Worm (Caenorhabditis elegans) whole organism, L3 larva: ENCODE results near the gene fbxb-46.
A peak's percentile ranks its signal among the peaks of the same experiment; 100 is the strongest.

Experiments
- R02D3.7 ChIP-seq: fragments of 150-350 bp; optimal IDR thresholded peaks from 2 replicates; lab custom pipeline; 2014; ENCODE audit warnings: missing biosample characterization, missing genetic modification characterization
- ZK546.5 ChIP-seq: sonication (generic microtip); optimal IDR thresholded peaks from 2 replicates; lab custom pipeline; 2017; ENCODE audit warnings: missing biosample characterization, missing genetic modification characterization
- aly-2 ChIP-seq: fragments of 150-350 bp; optimal IDR thresholded peaks from 2 replicates; lab custom pipeline; 2014; ENCODE audit warnings: missing biosample characterization, missing genetic modification characterization
- ceh-28 ChIP-seq: fragments of 150-350 bp; optimal IDR thresholded peaks from 2 replicates; lab custom pipeline; 2014; ENCODE audit warnings: missing biosample characterization, missing genetic modification reagents, missing genetic modification characterization
- ceh-82 ChIP-seq: fragments of 150-350 bp; optimal IDR thresholded peaks from 2 replicates; lab custom pipeline; 2014; ENCODE audit warnings: missing biosample characterization, missing genetic modification characterization
- ceh-9 ChIP-seq: sonication (generic microtip); optimal IDR thresholded peaks from 2 replicates; lab custom pipeline; 2018; ENCODE audit warnings: missing biosample characterization, missing genetic modification characterization
- daf-12 ChIP-seq: fragments of 150-350 bp; optimal IDR thresholded peaks from 2 replicates; lab custom pipeline; 2014; ENCODE audit warnings: missing biosample characterization, missing genetic modification reagents, missing genetic modification characterization
- egl-5 ChIP-seq: fragments of 150-350 bp; optimal IDR thresholded peaks from 2 replicates; lab custom pipeline; 2017; ENCODE audit warnings: missing biosample characterization, missing genetic modification reagents, missing genetic modification characterization, inconsistent platforms
- elt-2 ChIP-seq: sonication (generic microtip); optimal IDR thresholded peaks from 2 replicates; lab custom pipeline; 2016; ENCODE audit warnings: missing genetic modification reagents, mild to moderate bottlenecking, missing genetic modification characterization, missing compliant biosample characterization
- elt-3 ChIP-seq, 3 experiments: fragments of 150-350 bp in 1 of 3; sonication (generic microtip) in 2 of 3; optimal IDR thresholded peaks; 2 replicates in 2 of 3; 4 replicates in 1 of 3; lab custom pipeline; 2014 to 2017; ENCODE audit warnings: missing biosample characterization in 3 of 3, missing genetic modification characterization in 3 of 3
- hmg-11 ChIP-seq: sonication (generic microtip); optimal IDR thresholded peaks from 2 replicates; lab custom pipeline; 2016; ENCODE audit warnings: missing genetic modification characterization, missing compliant biosample characterization
- lin-39 ChIP-seq: fragments of 150-350 bp; optimal IDR thresholded peaks from 2 replicates; lab custom pipeline; 2018; ENCODE audit warnings: missing biosample characterization, missing genetic modification reagents, missing genetic modification characterization
- lsy-12 ChIP-seq: sonication (generic microtip); optimal IDR thresholded peaks from 2 replicates; lab custom pipeline; 2016; ENCODE audit warnings: mild to moderate bottlenecking, missing genetic modification characterization, missing compliant biosample characterization
- mdl-1 ChIP-seq: fragments of 150-350 bp; optimal IDR thresholded peaks from 2 replicates; lab custom pipeline; 2014; ENCODE audit warnings: missing biosample characterization, missing genetic modification characterization
- mml-1 ChIP-seq: fragments of 150-350 bp; sonication (generic microtip); optimal IDR thresholded peaks from 3 replicates; lab custom pipeline; 2014; ENCODE audit warnings: missing biosample characterization, missing genetic modification characterization
- nfya-1 ChIP-seq: sonication (generic microtip); optimal IDR thresholded peaks from 2 replicates; lab custom pipeline; 2017; ENCODE audit warnings: missing genetic modification characterization, mild to moderate bottlenecking, missing compliant biosample characterization, antibody characterized with exemption, moderate library complexity; ENCODE audit not compliant: insufficient read depth
- nhr-11 ChIP-seq: fragments of 150-350 bp; optimal IDR thresholded peaks from 2 replicates; lab custom pipeline; 2014; ENCODE audit warnings: missing biosample characterization, missing genetic modification characterization
- nhr-12 ChIP-seq: fragments of 150-350 bp; optimal IDR thresholded peaks from 2 replicates; lab custom pipeline; 2014; ENCODE audit warnings: missing biosample characterization, missing genetic modification characterization
- nhr-23 ChIP-seq: fragments of 150-350 bp; optimal IDR thresholded peaks from 2 replicates; lab custom pipeline; 2014; ENCODE audit warnings: missing biosample characterization, missing genetic modification reagents, missing genetic modification characterization
- nhr-237 ChIP-seq: fragments of 150-350 bp; optimal IDR thresholded peaks from 2 replicates; lab custom pipeline; 2014; ENCODE audit warnings: missing biosample characterization, missing genetic modification characterization
- nhr-25 ChIP-seq: sonication (generic microtip); optimal IDR thresholded peaks from 2 replicates; lab custom pipeline; 2017; ENCODE audit warnings: missing biosample characterization, missing genetic modification characterization
- nhr-67 ChIP-seq: fragments of 150-350 bp; optimal IDR thresholded peaks from 2 replicates; lab custom pipeline; 2014; ENCODE audit warnings: missing biosample characterization, missing genetic modification characterization
- nhr-76 ChIP-seq: fragments of 150-350 bp; sonication (generic microtip); optimal IDR thresholded peaks from 5 replicates; lab custom pipeline; 2014; ENCODE audit warnings: missing biosample characterization, missing genetic modification characterization
- nhr-77 ChIP-seq: fragments of 150-350 bp; optimal IDR thresholded peaks from 2 replicates; lab custom pipeline; 2014; ENCODE audit warnings: missing biosample characterization, missing genetic modification characterization
- pha-4 ChIP-seq: fragments of 150-350 bp; optimal IDR thresholded peaks from 2 replicates; lab custom pipeline; 2014; ENCODE audit warnings: missing biosample characterization, missing genetic modification reagents, missing genetic modification characterization
- pqm-1 ChIP-seq: fragments of 150-350 bp; optimal IDR thresholded peaks from 2 replicates; lab custom pipeline; 2017; ENCODE audit warnings: missing biosample characterization, missing genetic modification characterization, inconsistent platforms
- sea-2 ChIP-seq: fragments of 150-350 bp; sonication (generic microtip); optimal IDR thresholded peaks from 4 replicates; lab custom pipeline; 2014; ENCODE audit warnings: missing biosample characterization, missing genetic modification reagents, missing genetic modification characterization
- skn-1 ChIP-seq: fragments of 150-350 bp; optimal IDR thresholded peaks from 2 replicates; lab custom pipeline; 2014; ENCODE audit warnings: missing biosample characterization, missing genetic modification characterization
- snpc-4 ChIP-seq: fragments of 150-350 bp; optimal IDR thresholded peaks from 2 replicates; lab custom pipeline; 2014; ENCODE audit warnings: missing biosample characterization, missing genetic modification characterization
- tbx-2 ChIP-seq: sonication (generic microtip); optimal IDR thresholded peaks from 2 replicates; lab custom pipeline; 2016; ENCODE audit warnings: mild to moderate bottlenecking, missing genetic modification characterization, missing compliant biosample characterization
- unc-39 ChIP-seq: sonication (generic microtip); optimal IDR thresholded peaks from 4 replicates; lab custom pipeline; 2017; ENCODE audit warnings: missing biosample characterization, missing genetic modification characterization
- unc-62 ChIP-seq: fragments of 150-350 bp; sonication (generic microtip); optimal IDR thresholded peaks from 4 replicates; lab custom pipeline; 2014; ENCODE audit warnings: missing biosample characterization, missing genetic modification reagents, missing genetic modification characterization
- zag-1 ChIP-seq: fragments of 150-350 bp; optimal IDR thresholded peaks from 2 replicates; lab custom pipeline; 2014; ENCODE audit warnings: missing biosample characterization, missing genetic modification characterization
- ztf-4 ChIP-seq: fragments of 150-350 bp; optimal IDR thresholded peaks from 2 replicates; lab custom pipeline; 2014; ENCODE audit warnings: missing biosample characterization, missing genetic modification characterization

fbxb-46 gene

ce11 chrII:1538589-1538988 lies 32.3 kb downstream of the fbxb-46 start, which contains the start of gene fbxb-44:
TSS of gene fbxb-44 (plus strand) at chrII:1538889.
- no peak for TF ChIP-seq nhr-23

DNA sequence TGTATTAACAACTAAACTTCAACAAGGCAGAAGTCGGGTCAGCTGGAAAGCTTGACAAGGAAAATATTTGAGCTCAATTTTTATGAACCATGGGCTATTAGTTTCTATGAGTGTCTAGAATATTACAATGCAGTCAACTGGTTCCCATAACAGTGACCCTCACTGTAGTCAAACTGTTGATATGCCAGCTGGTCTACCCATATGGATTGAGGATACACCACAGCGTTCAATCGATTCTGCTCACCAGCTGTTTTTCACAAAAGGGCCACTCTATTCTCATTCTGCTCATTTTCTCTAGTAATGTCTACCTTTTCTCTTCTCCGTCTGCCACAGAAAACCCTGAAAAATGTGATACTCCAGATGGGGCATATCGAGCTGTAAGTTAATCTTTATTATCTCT lies 33.6 kb downstream of the fbxb-46 start, which contains the start of gene fbxb-42:
Gene fbxb-42 (plus strand): TSS at position 301 of the 400 bp plus-strand sequence.
- TF ChIP-seq nhr-12 (tag; lab: Kevin White, UChicago) (no peak), elt-2 (tag; lab: Kevin White, UChicago) (no peak), ceh-28 (no peak), hmg-11 (tag; lab: Kevin White, UChicago) (no peak), ceh-9 (no peak)

- TF ChIP-seq pqm-1 (tag; lab: Kevin White, UChicago) (no peak), elt-2 (tag; lab: Kevin White, UChicago) (no peak), nhr-76 (tag; lab: Kevin White, UChicago) (no peak), R02D3.7 (tag; lab: Kevin White, UChicago) (no peak)
- TF ChIP-seq, all 47 proteins: peak for 0
Measured at ce11 chrII:1535931-1536330, 35.0 kb downstream of the fbxb-46 start, which contains the start of gene fbxb-43. TSS of gene fbxb-43 (plus strand) at chrII:1536231.

DNA sequence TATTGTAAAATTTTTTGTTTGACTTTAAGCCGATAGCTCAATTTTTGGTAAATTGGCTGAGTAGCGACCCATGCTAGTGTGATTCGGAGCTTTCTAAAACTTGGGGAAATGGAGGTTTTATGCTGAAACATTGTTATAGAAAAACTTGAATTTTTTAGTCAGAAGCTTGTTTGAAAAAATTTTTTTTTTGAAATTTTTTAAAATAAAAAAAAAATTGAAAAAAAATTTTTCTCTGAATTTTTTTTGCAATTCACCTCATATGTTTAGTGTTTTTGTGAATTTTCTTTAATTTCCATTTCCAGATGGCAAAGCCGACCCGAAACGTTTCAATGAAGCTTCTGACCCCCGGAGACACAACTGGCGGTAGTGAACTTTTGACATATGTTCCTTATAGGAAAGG lies 41.9 kb downstream of the fbxb-46 start, which contains the start of gene Y51H7BR.4:
Gene Y51H7BR.4 (plus strand): TSS at position 301 of the 400 bp plus-strand sequence.
- TF ChIP-seq sea-2 (no peak), tbx-2 (no peak), nhr-25 (no peak), skn-1 (no peak), zag-1 (no peak), lsy-12 (no peak), nhr-12 (tag; lab: Kevin White, UChicago) (no peak), lin-39 (tag; lab: Kevin White, UChicago) (no peak), mml-1 (tag; lab: Kevin White, UChicago) (no peak), nhr-23 (no peak), nhr-76 (tag; lab: Kevin White, UChicago) (no peak), nhr-67 (tag; lab: Kevin White, UChicago) (no peak), egl-5 (tag; lab: Kevin White, UChicago) (no peak), ceh-82 (no peak), nhr-11 (tag; lab: Kevin White, UChicago) (no peak), nhr-237 (no peak), daf-12 (tag; lab: Kevin White, UChicago) (no peak), elt-2 (tag; lab: Kevin White, UChicago) (no peak), snpc-4 (no peak)
- TF ChIP-seq, all 47 proteins: peak for 0

DNA sequence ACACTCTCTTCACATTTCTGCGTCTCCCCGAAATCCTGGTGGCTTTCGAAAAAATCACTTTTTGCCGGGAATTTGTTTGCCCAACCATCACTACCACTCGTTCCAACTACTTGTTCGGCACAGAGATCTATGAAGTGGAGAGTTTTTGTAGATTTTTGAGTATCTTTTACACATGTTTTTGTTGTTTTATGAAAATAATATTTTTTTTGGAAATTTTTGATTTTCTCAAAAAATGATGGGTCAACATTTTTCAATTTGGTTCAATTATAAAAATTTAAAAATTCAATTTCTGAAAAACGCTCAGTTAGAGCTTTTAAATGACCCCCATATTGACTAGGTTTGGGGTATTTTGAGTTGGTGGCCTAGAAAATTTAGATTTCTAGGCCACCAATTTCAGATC lies 45.4 kb downstream of the fbxb-46 start, which contains the start of gene Y51H7BR.7:
Gene Y51H7BR.7 (minus strand): TSS at position 101 of the 400 bp plus-strand sequence.
- TF ChIP-seq elt-2 (tag; lab: Kevin White, UChicago) (no peak), nhr-23 (no peak), pha-4 (tag; lab: Kevin White, UChicago) (peak; percentile 26), aly-2 (tag; lab: Kevin White, UChicago) (no peak), nfya-1 (no peak), elt-3 (tag; optimal IDR thresholded peaks at IDR 0.05; lab: Kevin White, UChicago) (no peak)

ce11 chrII:1521956-1522355 lies 49.0 kb downstream of the fbxb-46 start:
- TF ChIP-seq ztf-4 (tag; lab: Kevin White, UChicago) = no peak
- TF ChIP-seq unc-62 (GFP tag; lab: Kevin White, UChicago) = no peak
- no peak for TF ChIP-seq nhr-76 (tag; lab: Kevin White, UChicago)
- no peak for TF ChIP-seq ZK546.5 (tag; lab: Kevin White, UChicago)
- TF ChIP-seq unc-39 (tag; lab: Kevin White, UChicago) = no peak
- TF ChIP-seq nhr-25 = no peak
- TF ChIP-seq mdl-1 = no peak
- no peak for TF ChIP-seq nhr-77 (tag; lab: Kevin White, UChicago)
